Worm (Caenorhabditis elegans): ENCODE data around the gene clec-88.

clec-88 gene

DNA sequence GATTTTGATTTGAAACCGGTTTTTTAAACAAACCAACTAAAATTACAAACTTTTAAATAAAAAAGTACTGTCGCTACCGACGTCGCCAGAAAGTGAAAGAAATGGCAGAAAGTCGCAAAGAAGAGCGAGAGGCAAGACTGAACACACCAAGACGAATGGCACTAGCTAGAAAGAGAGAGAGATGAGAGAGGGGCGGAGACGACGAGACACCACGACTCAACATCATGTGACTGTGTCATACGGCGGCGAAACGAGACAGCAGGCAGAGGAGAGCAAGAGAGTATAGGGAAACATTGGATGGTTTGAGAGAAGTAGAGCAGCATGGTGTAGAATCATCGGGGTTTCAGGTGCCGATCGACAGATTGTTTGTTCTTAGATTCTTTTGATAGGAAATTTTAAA lies 17.2 kb upstream of the clec-88 start:
- TF ChIP-seq ceh-9 (tag; optimal IDR thresholded peaks at IDR 0.05) = no peak
- TF ChIP-seq nhr-67 (tag; optimal IDR thresholded peaks at IDR 0.05) = no peak
- TF ChIP-seq elt-1 (tag; optimal IDR thresholded peaks at IDR 0.05) = peak; percentile 74
- peak; percentile 93 for TF ChIP-seq nhr-23 (tag; optimal IDR thresholded peaks at IDR 0.05)
- peak; percentile 75 for TF ChIP-seq pqm-1 (tag; optimal IDR thresholded peaks at IDR 0.05)
- TF ChIP-seq ceh-16 (tag; optimal IDR thresholded peaks at IDR 0.05) = no peak
- TF ChIP-seq jun-1 (tag; optimal IDR thresholded peaks at IDR 0.05) = peak; percentile 94
- peak; percentile 98 for TF ChIP-seq ama-1 (optimal IDR thresholded peaks at IDR 0.05)
- TF ChIP-seq unc-62 (GFP tag; optimal IDR thresholded peaks at IDR 0.05) = peak; percentile 71
- TF ChIP-seq mdl-1 (tag; optimal IDR thresholded peaks at IDR 0.05) = peak; percentile 66
- peak; percentile 55 for TF ChIP-seq R02D3.7 (tag; optimal IDR thresholded peaks at IDR 0.05)
- no peak for TF ChIP-seq nhr-12 (tag; optimal IDR thresholded peaks at IDR 0.05)
- peak; percentile 92 for TF ChIP-seq lin-39 (tag; optimal IDR thresholded peaks at IDR 0.05)
- peak; percentile 18 for TF ChIP-seq nhr-77 (tag; optimal IDR thresholded peaks at IDR 0.05)
- TF ChIP-seq sea-2 (GFP tag; optimal IDR thresholded peaks at IDR 0.05) = no peak
- TF ChIP-seq fkh-2 (tag; optimal IDR thresholded peaks at IDR 0.05) = no peak
- TF ChIP-seq unc-39 (tag; optimal IDR thresholded peaks at IDR 0.05) = no peak
- TF ChIP-seq fkh-10 (GFP tag; optimal IDR thresholded peaks at IDR 0.05) = peak; percentile 53
- no peak for TF ChIP-seq ZK546.5 (tag; optimal IDR thresholded peaks at IDR 0.05)
- TF ChIP-seq pha-4 (tag; optimal IDR thresholded peaks at IDR 0.05) = peak; percentile 94
- peak; percentile 98 for TF ChIP-seq nhr-25 (tag; optimal IDR thresholded peaks at IDR 0.05)
- TF ChIP-seq nfya-1 (tag; optimal IDR thresholded peaks at IDR 0.05; ENCODE audit: insufficient read depth) = peak; percentile 94
- TF ChIP-seq lin-15B (tag; optimal IDR thresholded peaks at IDR 0.05) = peak; percentile 83
- no peak for TF ChIP-seq mml-1 (tag; optimal IDR thresholded peaks at IDR 0.05)
- peak; percentile 89 for TF ChIP-seq skn-1 (tag; optimal IDR thresholded peaks at IDR 0.05)
- no peak for TF ChIP-seq ztf-11 (tag; optimal IDR thresholded peaks at IDR 0.05)
- no peak for TF ChIP-seq daf-12 (tag; optimal IDR thresholded peaks at IDR 0.05)
- TF ChIP-seq egl-27 (tag; optimal IDR thresholded peaks at IDR 0.05) = peak; percentile 50
- no peak for TF ChIP-seq eor-1 (tag; optimal IDR thresholded peaks at IDR 0.05)
- peak; percentile 85 for TF ChIP-seq nhr-43 (tag; optimal IDR thresholded peaks at IDR 0.05; ENCODE audit: poor library complexity, severe bottlenecking)
- no peak for TF ChIP-seq ztf-4 (tag; optimal IDR thresholded peaks at IDR 0.05)
- no peak for TF ChIP-seq aly-2 (tag; optimal IDR thresholded peaks at IDR 0.05)
- no peak for TF ChIP-seq nhr-237 (tag; optimal IDR thresholded peaks at IDR 0.05)
- no peak for TF ChIP-seq nhr-28 (tag; optimal IDR thresholded peaks at IDR 0.05)
- no peak for TF ChIP-seq zag-1 (tag; optimal IDR thresholded peaks at IDR 0.05)
- peak; percentile 87 for TF ChIP-seq elt-2 (tag; optimal IDR thresholded peaks at IDR 0.05)
- no peak for TF ChIP-seq ceh-82 (tag; optimal IDR thresholded peaks at IDR 0.05)
- peak; percentile 79 for TF ChIP-seq egl-5 (tag; optimal IDR thresholded peaks at IDR 0.05)
- peak; percentile 81 for TF ChIP-seq nhr-11 (tag; optimal IDR thresholded peaks at IDR 0.05)
- peak; percentile 74 for TF ChIP-seq ceh-28 (tag; optimal IDR thresholded peaks at IDR 0.05)
- TF ChIP-seq snpc-4 (tag; optimal IDR thresholded peaks at IDR 0.05) = no peak
- TF ChIP-seq tbx-2 (tag; optimal IDR thresholded peaks at IDR 0.05) = peak; percentile 62
- TF ChIP-seq nhr-76 (tag; optimal IDR thresholded peaks at IDR 0.05) = no peak
- TF ChIP-seq hmg-11 (tag; optimal IDR thresholded peaks at IDR 0.05) = peak; percentile 94
- TF ChIP-seq lsy-12 (tag; optimal IDR thresholded peaks at IDR 0.05) = peak; percentile 79
- no peak for TF ChIP-seq elt-3 (tag; optimal IDR thresholded peaks at IDR 0.05)
- no peak for TF ChIP-seq fos-1 (tag; optimal IDR thresholded peaks at IDR 0.05)

DNA sequence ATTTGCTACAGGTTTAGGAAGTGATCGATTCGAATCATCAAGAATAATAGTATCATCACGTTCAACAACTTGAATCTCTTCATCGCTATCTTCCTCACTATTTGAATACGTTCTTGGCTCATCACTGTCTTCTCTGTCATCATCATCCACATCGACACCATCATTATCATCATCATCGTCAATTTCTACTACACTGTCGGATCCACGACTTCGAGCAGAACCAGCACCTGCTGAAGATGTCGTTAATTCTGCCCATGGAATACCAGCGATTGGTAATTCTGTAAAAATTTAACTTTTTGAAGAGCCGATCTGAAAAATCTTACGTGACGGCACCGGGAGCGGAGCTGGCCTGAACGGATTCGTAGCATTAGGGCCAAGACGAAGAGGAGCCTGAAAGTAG lies 15.6 kb upstream of the clec-88 start:
- no peak for TF ChIP-seq ztf-11 (tag; optimal IDR thresholded peaks at IDR 0.05)
- no peak for TF ChIP-seq R02D3.7 (tag; optimal IDR thresholded peaks at IDR 0.05)
- TF ChIP-seq ama-1 (optimal IDR thresholded peaks at IDR 0.05) = no peak
- no peak for TF ChIP-seq nhr-67 (tag; optimal IDR thresholded peaks at IDR 0.05)
- no peak for TF ChIP-seq aly-2 (tag; optimal IDR thresholded peaks at IDR 0.05)
